Fruit fly (Drosophila melanogaster) whole organism, wandering third instar larva: ENCODE data around the gene CG31087.

ENCODE experiments used
- Myc ChIP-seq: fragments of >200 bp; optimal IDR thresholded peaks from 2 replicates; lab custom pipeline; 2017
- OdsH ChIP-seq: fragments of 200-800 bp; sonication (Bioruptor generic); optimal IDR thresholded peaks from 2 replicates; lab custom pipeline; 2016; ENCODE audit warnings: missing biosample characterization, mild to moderate bottlenecking, missing genetic modification characterization
- Sp1 ChIP-seq: fragments of 200-800 bp; sonication (Bioruptor generic); optimal IDR thresholded peaks from 3 replicates; lab custom pipeline; 2019; ENCODE audit warnings: missing biosample characterization, mild to moderate bottlenecking, missing genetic modification characterization, moderate library complexity
- br ChIP-seq: fragments of 200-800 bp; sonication (Bioruptor generic); optimal IDR thresholded peaks from 2 replicates; lab custom pipeline; 2016; ENCODE audit warnings: missing biosample characterization, missing genetic modification characterization
- dmrt93B ChIP-seq: fragments of 200-800 bp; sonication (Bioruptor generic); optimal IDR thresholded peaks from 2 replicates; lab custom pipeline; 2018; ENCODE audit warnings: missing biosample characterization, mild to moderate bottlenecking, missing genetic modification characterization
- dsf ChIP-seq: sonication (Bioruptor generic); optimal IDR thresholded peaks from 2 replicates; lab custom pipeline; 2016; ENCODE audit warnings: missing biosample characterization, missing genetic modification characterization, borderline replicate concordance
- ey ChIP-seq: fragments of 200-800 bp; sonication (Bioruptor generic); optimal IDR thresholded peaks from 2 replicates; lab custom pipeline; 2016; ENCODE audit warnings: missing biosample characterization, missing genetic modification characterization
- fru ChIP-seq: fragments of 200-800 bp; sonication (Bioruptor generic); optimal IDR thresholded peaks from 3 replicates; lab custom pipeline; 2016; ENCODE audit warnings: missing biosample characterization, mild to moderate bottlenecking, missing genetic modification characterization
- lola ChIP-seq: fragments of >200 bp; optimal IDR thresholded peaks from 2 replicates; lab custom pipeline; 2017; ENCODE audit warnings: missing biosample characterization, missing genetic modification characterization
- pan ChIP-seq: fragments of >200 bp; optimal IDR thresholded peaks from 2 replicates; lab custom pipeline; 2017
- psq ChIP-seq: fragments of 200-800 bp; sonication (Bioruptor generic); optimal IDR thresholded peaks from 3 replicates; lab custom pipeline; 2017; ENCODE audit warnings: missing biosample characterization, mild to moderate bottlenecking, missing genetic modification characterization, moderate library complexity
- sage ChIP-seq: fragments of 200-800 bp; sonication (Bioruptor generic); optimal IDR thresholded peaks from 2 replicates; lab custom pipeline; 2016; ENCODE audit warnings: missing biosample characterization, mild to moderate bottlenecking, missing genetic modification characterization
- usp ChIP-seq: fragments of >200 bp; optimal IDR thresholded peaks from 2 replicates; lab custom pipeline; 2017; ENCODE audit warnings: missing biosample characterization, missing genetic modification characterization

- TF ChIP-seq ey (no peak), dsf (GFP tag; lab: Kevin White, UChicago) (no peak), br (no peak), psq (GFP tag; lab: Kevin White, UChicago) (no peak), OdsH (GFP tag; lab: Kevin White, UChicago) (no peak), fru (GFP tag; lab: Kevin White, UChicago) (no peak), Myc (lab: Kevin White, UChicago) (no peak), usp (GFP tag; lab: Kevin White, UChicago) (no peak), dmrt93B (no peak), sage (GFP tag; lab: Kevin White, UChicago) (no peak), Sp1 (GFP tag; lab: Kevin White, UChicago) (no peak), lola (GFP tag; lab: Kevin White, UChicago) (no peak), pan (lab: Kevin White, UChicago) (no peak)
Observed at dm6 chr3R:25285173-25285572, 28.5 kb downstream of the CG31087 start, which contains the start of gene CG31104.
